Worm (Caenorhabditis elegans): Measurements from ENCODE around the gene F45H10.2.

F45H10.2 gene

ce11 chrII:13507535-13507934 is 14.7 kb upstream of the F45H10.2 start, which contains the start of gene nep-17:
Gene nep-17, plus strand, starts transcription at chrII:13507819.
- no peak for TF ChIP-seq hlh-1 (tag; optimal IDR thresholded peaks at IDR 0.05)
- no peak for TF ChIP-seq bed-3 (GFP tag; optimal IDR thresholded peaks at IDR 0.05)
- TF ChIP-seq tbx-8 (GFP tag; optimal IDR thresholded peaks at IDR 0.05) = no peak
- no peak for TF ChIP-seq nhr-76 (tag; optimal IDR thresholded peaks at IDR 0.05)
- TF ChIP-seq sptf-1 (tag; optimal IDR thresholded peaks at IDR 0.05) = no peak
- no peak for TF ChIP-seq mep-1 (tag; optimal IDR thresholded peaks at IDR 0.05)
- no peak for TF ChIP-seq cnd-1 (tag; optimal IDR thresholded peaks at IDR 0.05)
- no peak for TF ChIP-seq unc-39 (tag; optimal IDR thresholded peaks at IDR 0.05)
- TF ChIP-seq ham-2 (GFP tag; optimal IDR thresholded peaks at IDR 0.05) = no peak
- no peak for TF ChIP-seq lin-13 (tag; optimal IDR thresholded peaks at IDR 0.05)
- no peak for TF ChIP-seq lsy-2 (tag; optimal IDR thresholded peaks at IDR 0.05)
- TF ChIP-seq M03D4.4 (tag; optimal IDR thresholded peaks at IDR 0.05) = no peak

- TF ChIP-seq snpc-4 (tag; optimal IDR thresholded peaks at IDR 0.05) = no peak
- no peak for TF ChIP-seq nhr-237 (tag; optimal IDR thresholded peaks at IDR 0.05)
- no peak for TF ChIP-seq unc-120 (tag; optimal IDR thresholded peaks at IDR 0.05; ENCODE audit: poor library complexity, severe bottlenecking)
- TF ChIP-seq elt-3 (tag; optimal IDR thresholded peaks at IDR 0.05) = no peak
- no peak for TF ChIP-seq ceh-39 (tag; optimal IDR thresholded peaks at IDR 0.05)
- TF ChIP-seq sem-2 (GFP tag; optimal IDR thresholded peaks at IDR 0.05) = no peak
- TF ChIP-seq nhr-12 (tag; optimal IDR thresholded peaks at IDR 0.05) = no peak
- TF ChIP-seq pha-4 (tag; optimal IDR thresholded peaks at IDR 0.05) = no peak
Observed at ce11 chrII:13505977-13506568, 13.2 kb upstream of the F45H10.2 start.

DNA sequence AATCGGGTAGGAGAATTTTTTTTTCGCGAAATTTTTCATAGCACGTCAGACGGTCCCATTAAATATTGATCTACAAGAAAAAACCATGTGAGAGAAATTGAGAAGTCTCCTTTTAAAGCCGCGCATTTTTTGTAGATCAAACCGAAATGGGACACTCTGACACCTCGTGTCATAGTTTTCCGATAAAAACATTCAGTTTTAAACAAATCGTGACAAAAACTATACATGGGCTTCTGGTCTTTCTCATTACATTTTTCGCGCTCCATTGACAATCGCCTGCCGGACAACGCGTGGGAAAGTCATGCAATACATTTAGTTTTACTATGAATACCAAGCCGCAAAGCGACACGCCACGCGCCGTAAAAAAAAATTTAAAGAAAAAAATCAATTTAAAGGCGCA is 12.5 kb upstream of the F45H10.2 start:
- TF ChIP-seq lsy-2 (tag; optimal IDR thresholded peaks at IDR 0.05) (no peak), nhr-12 (tag; optimal IDR thresholded peaks at IDR 0.05) (no peak), cnd-1 (tag; optimal IDR thresholded peaks at IDR 0.05) (no peak), flh-1 (GFP tag; optimal IDR thresholded peaks at IDR 0.05) (no peak), tbx-8 (GFP tag; optimal IDR thresholded peaks at IDR 0.05) (no peak), sem-2 (GFP tag; optimal IDR thresholded peaks at IDR 0.05) (no peak), ham-2 (GFP tag; optimal IDR thresholded peaks at IDR 0.05) (no peak), elt-3 (tag; optimal IDR thresholded peaks at IDR 0.05) (no peak), M03D4.4 (tag; optimal IDR thresholded peaks at IDR 0.05) (no peak), unc-39 (tag; optimal IDR thresholded peaks at IDR 0.05) (no peak), drap-1 (GFP tag; optimal IDR thresholded peaks at IDR 0.05) (no peak)

DNA sequence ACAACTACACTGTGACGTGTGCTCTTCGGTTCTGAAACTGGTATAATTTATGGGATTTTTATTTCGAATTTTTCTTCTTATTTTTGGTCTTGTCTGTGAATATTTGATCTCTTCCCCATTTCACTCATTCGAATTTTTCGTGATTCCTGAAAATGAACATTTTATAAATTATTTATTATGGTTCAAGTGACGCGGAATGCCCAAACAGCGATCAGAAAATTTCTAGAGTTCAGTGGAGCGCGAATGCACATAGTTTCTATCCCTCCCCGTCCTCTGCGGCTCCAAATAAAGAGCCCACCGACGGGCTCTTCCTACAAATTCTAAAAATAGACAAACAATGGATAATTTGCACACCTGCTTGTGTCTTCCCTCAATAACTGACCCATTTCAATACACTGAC is 10.8 kb upstream of the F45H10.2 start, which contains the start of gene F54F11.1:
F54F11.1 (plus strand) TSS at position 301 of the 400 bp plus-strand sequence.
- no peak for TF ChIP-seq blmp-1 (tag; optimal IDR thresholded peaks at IDR 0.05)
- no peak for TF ChIP-seq lin-32 (GFP tag; optimal IDR thresholded peaks at IDR 0.05)
- no peak for TF ChIP-seq nhr-76 (tag; optimal IDR thresholded peaks at IDR 0.05)
- no peak for TF ChIP-seq sem-2 (GFP tag; optimal IDR thresholded peaks at IDR 0.05)
- TF ChIP-seq flh-1 (GFP tag; optimal IDR thresholded peaks at IDR 0.05) = no peak
- no peak for TF ChIP-seq zip-8 (tag; optimal IDR thresholded peaks at IDR 0.05)
- no peak for TF ChIP-seq elt-1 (tag; optimal IDR thresholded peaks at IDR 0.05; ENCODE audit: borderline replicate concordance, insufficient read depth)
- TF ChIP-seq pha-4 (tag; optimal IDR thresholded peaks at IDR 0.05) = no peak
- no peak for TF ChIP-seq nhr-28 (tag; optimal IDR thresholded peaks at IDR 0.05)
- no peak for TF ChIP-seq M03D4.4 (tag; optimal IDR thresholded peaks at IDR 0.05)
- TF ChIP-seq unc-62 (GFP tag; optimal IDR thresholded peaks at IDR 0.05) = no peak
- TF ChIP-seq sptf-1 (tag; optimal IDR thresholded peaks at IDR 0.05) = no peak
- no peak for TF ChIP-seq ham-2 (GFP tag; optimal IDR thresholded peaks at IDR 0.05)
- TF ChIP-seq ceh-39 (tag; optimal IDR thresholded peaks at IDR 0.05) = no peak
- TF ChIP-seq nhr-12 (tag; optimal IDR thresholded peaks at IDR 0.05) = no peak
- no peak for TF ChIP-seq unc-120 (tag; optimal IDR thresholded peaks at IDR 0.05; ENCODE audit: poor library complexity, severe bottlenecking)
- no peak for TF ChIP-seq unc-39 (tag; optimal IDR thresholded peaks at IDR 0.05)
- TF ChIP-seq lsy-2 (tag; optimal IDR thresholded peaks at IDR 0.05) = no peak
- no peak for TF ChIP-seq mls-2 (tag; optimal IDR thresholded peaks at IDR 0.05)
- TF ChIP-seq mab-5 (tag; optimal IDR thresholded peaks at IDR 0.05) = no peak

DNA sequence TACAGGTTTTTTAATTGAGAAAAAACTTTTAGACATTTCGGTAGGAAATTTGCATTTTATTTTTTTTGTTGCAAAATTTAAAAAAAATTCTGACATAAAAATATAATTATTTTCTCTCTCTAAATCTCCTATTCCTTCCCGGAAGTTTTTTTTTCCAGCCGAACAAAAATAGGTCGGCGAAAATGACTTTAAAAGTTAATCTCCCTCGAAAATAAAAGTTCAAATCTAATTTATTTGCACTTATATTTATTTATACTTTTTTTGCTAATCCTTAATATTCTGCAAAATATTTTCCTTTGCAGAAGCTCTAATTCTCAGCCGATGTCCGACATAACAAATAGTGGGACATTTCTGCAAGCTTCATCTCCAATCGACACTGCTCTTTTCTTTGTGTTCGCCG is 8.7 kb upstream of the F45H10.2 start, which contains the start of gene F45H10.5:
F45H10.5 (plus strand) TSS at position 301 of the 400 bp plus-strand sequence.
- TF ChIP-seq mab-5 (tag; optimal IDR thresholded peaks at IDR 0.05) = no peak
- no peak for TF ChIP-seq elt-3 (tag; optimal IDR thresholded peaks at IDR 0.05)
- TF ChIP-seq mep-1 (tag; optimal IDR thresholded peaks at IDR 0.05) = no peak
- TF ChIP-seq flh-1 (GFP tag; optimal IDR thresholded peaks at IDR 0.05) = no peak
- TF ChIP-seq hlh-1 (tag; optimal IDR thresholded peaks at IDR 0.05) = no peak
- no peak for TF ChIP-seq ceh-83 (GFP tag; optimal IDR thresholded peaks at IDR 0.05)
- TF ChIP-seq lin-32 (GFP tag; optimal IDR thresholded peaks at IDR 0.05) = no peak
- no peak for TF ChIP-seq mls-2 (tag; optimal IDR thresholded peaks at IDR 0.05)
- TF ChIP-seq unc-39 (tag; optimal IDR thresholded peaks at IDR 0.05) = no peak
- TF ChIP-seq drap-1 (GFP tag; optimal IDR thresholded peaks at IDR 0.05) = no peak
- TF ChIP-seq tbx-8 (GFP tag; optimal IDR thresholded peaks at IDR 0.05) = no peak
- TF ChIP-seq ztf-11 (tag; optimal IDR thresholded peaks at IDR 0.05) = no peak
- TF ChIP-seq pha-4 (tag; optimal IDR thresholded peaks at IDR 0.05) = no peak
- no peak for TF ChIP-seq nhr-76 (tag; optimal IDR thresholded peaks at IDR 0.05)
- TF ChIP-seq lsy-2 (tag; optimal IDR thresholded peaks at IDR 0.05) = no peak

Measured in whole organism, mixed stage, embryonic.